Fruit fly (Drosophila melanogaster) whole organism, embryonic: ENCODE data around the gene CG17118.

Source experiments
- Abd-B ChIP-seq: fragments of 200-800 bp; sonication (Bioruptor generic); optimal IDR thresholded peaks from 2 replicates; lab custom pipeline; 2018; ENCODE audit warnings: missing biosample characterization, mild to moderate bottlenecking, missing genetic modification characterization, moderate library complexity
- BtbVII ChIP-seq: fragments of 200-800 bp; sonication (Bioruptor generic); optimal IDR thresholded peaks from 3 replicates; lab custom pipeline; 2017; ENCODE audit warnings: missing biosample characterization, mild to moderate bottlenecking, missing genetic modification characterization
- CG10209 ChIP-seq: fragments of 200-800 bp; sonication (Bioruptor generic); optimal IDR thresholded peaks from 3 replicates; lab custom pipeline; 2017; ENCODE audit warnings: missing biosample characterization, mild to moderate bottlenecking, missing genetic modification characterization, missing genetic modification reagents
- CG11085 ChIP-seq: fragments of 200-800 bp; sonication (Bioruptor generic); IDR thresholded peaks from 2 replicates; pipeline ENCODE4 v1.3.6; 2022; ENCODE audit warnings: missing biosample characterization, missing genetic modification characterization
- CG12155 ChIP-seq: fragments of 200-800 bp; sonication (Bioruptor generic); optimal IDR thresholded peaks from 3 replicates; lab custom pipeline; 2016; ENCODE audit warnings: missing biosample characterization, missing genetic modification characterization
- CG13123 ChIP-seq: fragments of 200-800 bp; sonication (Bioruptor generic); optimal IDR thresholded peaks from 2 replicates; lab custom pipeline; 2016; ENCODE audit warnings: missing biosample characterization, missing genetic modification characterization
- CG14710 ChIP-seq: fragments of 200-800 bp; sonication (Bioruptor generic); optimal IDR thresholded peaks from 3 replicates; lab custom pipeline; 2019; ENCODE audit warnings: missing biosample characterization, mild to moderate bottlenecking, missing genetic modification characterization, moderate library complexity
- CG31441 ChIP-seq: fragments of 200-800 bp; sonication (Bioruptor generic); IDR thresholded peaks from 2 replicates; pipeline ENCODE4 v1.3.6; 2022; ENCODE audit warnings: missing biosample characterization, missing genetic modification characterization
- CG33213 ChIP-seq: fragments of 200-800 bp; sonication (Bioruptor generic); optimal IDR thresholded peaks from 3 replicates; lab custom pipeline; 2016; ENCODE audit warnings: missing biosample characterization, missing genetic modification characterization
- CG34422 ChIP-seq: fragments of 200-800 bp; sonication (Bioruptor generic); IDR thresholded peaks from 3 replicates; pipeline ENCODE4 v1.3.6; 2022; ENCODE audit warnings: missing biosample characterization, missing genetic modification characterization
- CG3847 ChIP-seq: fragments of 200-800 bp; sonication (Bioruptor generic); IDR thresholded peaks from 2 replicates; pipeline ENCODE4 v1.3.6; 2022; ENCODE audit warnings: missing biosample characterization, missing genetic modification characterization
- CG3995 ChIP-seq: fragments of 200-800 bp; sonication (Bioruptor generic); optimal IDR thresholded peaks from 3 replicates; lab custom pipeline; 2016; ENCODE audit warnings: missing biosample characterization, missing genetic modification characterization
- CG4282 ChIP-seq: fragments of 200-800 bp; sonication (Bioruptor generic); optimal IDR thresholded peaks from 2 replicates; lab custom pipeline; 2016; ENCODE audit warnings: missing biosample characterization, missing genetic modification characterization
- CG7745 ChIP-seq: fragments of 200-800 bp; sonication (Bioruptor generic); optimal IDR thresholded peaks from 2 replicates; lab custom pipeline; 2018; ENCODE audit warnings: missing biosample characterization, mild to moderate bottlenecking, missing genetic modification characterization, moderate library complexity
- CG7963 ChIP-seq: fragments of 200-800 bp; sonication (Bioruptor generic); IDR thresholded peaks from 3 replicates; pipeline ENCODE4 v1.3.6; 2022; ENCODE audit warnings: missing biosample characterization, missing genetic modification characterization; ENCODE audit not compliant: partially characterized antibody
- CG8281 ChIP-seq: fragments of 200-800 bp; sonication (Bioruptor generic); optimal IDR thresholded peaks from 2 replicates; lab custom pipeline; 2018; ENCODE audit warnings: missing biosample characterization, mild to moderate bottlenecking, missing genetic modification characterization, moderate library complexity
- CG8478 ChIP-seq: fragments of >200 bp; optimal IDR thresholded peaks from 2 replicates; lab custom pipeline; 2018
- CG8924 ChIP-seq: fragments of 200-800 bp; optimal IDR thresholded peaks from 3 replicates; lab custom pipeline; 2019; ENCODE audit warnings: missing biosample characterization, mild to moderate bottlenecking, missing genetic modification characterization, moderate library complexity
- CG9876 ChIP-seq: fragments of 200-800 bp; sonication (Bioruptor generic); optimal IDR thresholded peaks from 2 replicates; lab custom pipeline; 2016; ENCODE audit warnings: missing biosample characterization, missing genetic modification characterization
- Elba2 ChIP-seq: fragments of 200-800 bp; sonication (Bioruptor generic); optimal IDR thresholded peaks from 3 replicates; lab custom pipeline; 2016; ENCODE audit warnings: missing biosample characterization, missing genetic modification characterization
- HHEX ChIP-seq: fragments of 200-800 bp; sonication (Bioruptor generic); optimal IDR thresholded peaks from 3 replicates; lab custom pipeline; 2017; ENCODE audit warnings: missing biosample characterization, mild to moderate bottlenecking, missing genetic modification characterization, missing genetic modification reagents
- HLH4C ChIP-seq: fragments of 200-800 bp; sonication (Bioruptor generic); IDR thresholded peaks from 3 replicates; pipeline ENCODE4 v1.3.6; 2022; ENCODE audit warnings: missing biosample characterization, missing genetic modification characterization; ENCODE audit not compliant: partially characterized antibody
- HLH54F ChIP-seq: fragments of 200-800 bp; sonication (Bioruptor generic); optimal IDR thresholded peaks from 3 replicates; lab custom pipeline; 2016; ENCODE audit warnings: missing biosample characterization, missing genetic modification characterization
- Hey ChIP-seq: fragments of 200-800 bp; sonication (Bioruptor generic); optimal IDR thresholded peaks from 3 replicates; lab custom pipeline; 2018; ENCODE audit warnings: missing biosample characterization, mild to moderate bottlenecking, missing genetic modification characterization
- HmgD ChIP-seq: fragments of 200-800 bp; sonication (Bioruptor generic); optimal IDR thresholded peaks from 3 replicates; lab custom pipeline; 2016; ENCODE audit warnings: missing biosample characterization, missing genetic modification characterization
- Hmr ChIP-seq: fragments of 200-800 bp; sonication (Bioruptor generic); optimal IDR thresholded peaks from 3 replicates; lab custom pipeline; 2017; ENCODE audit warnings: mild to moderate bottlenecking, missing biosample characterization, missing genetic modification reagents, missing genetic modification characterization
- Hr78 ChIP-seq, 2 experiments: fragments of 200-800 bp in 1 of 2; fragments of >200 bp in 1 of 2; sonication (Bioruptor generic) in 1 of 2; optimal IDR thresholded peaks; 2 replicates each; lab custom pipeline; 2017 to 2019; ENCODE audit warnings: missing biosample characterization in 2 of 2, missing genetic modification characterization in 2 of 2, mild to moderate bottlenecking in 1 of 2, moderate library complexity in 1 of 2
- MTF-1 ChIP-seq: fragments of 200-800 bp; sonication (Bioruptor generic); optimal IDR thresholded peaks from 2 replicates; lab custom pipeline; 2018; ENCODE audit warnings: missing biosample characterization, mild to moderate bottlenecking, missing genetic modification characterization, borderline replicate concordance
- Opbp ChIP-seq: fragments of 200-800 bp; sonication (Bioruptor generic); IDR thresholded peaks from 3 replicates; pipeline ENCODE4 v1.3.6; 2022; ENCODE audit warnings: missing biosample characterization, missing genetic modification characterization; ENCODE audit not compliant: partially characterized antibody
- Ssrp ChIP-seq: fragments of 200-800 bp; sonication (Bioruptor generic); optimal IDR thresholded peaks from 2 replicates; lab custom pipeline; 2018; ENCODE audit warnings: missing biosample characterization, mild to moderate bottlenecking, missing genetic modification characterization, moderate library complexity
- Taf1 ChIP-seq: fragments of 200-800 bp; sonication (Bioruptor generic); IDR thresholded peaks from 2 replicates; pipeline ENCODE4 v1.3.6; 2022; ENCODE audit warnings: missing biosample characterization, missing genetic modification characterization
- abd-A ChIP-seq: fragments of 200-800 bp; sonication (Bioruptor generic); optimal IDR thresholded peaks from 3 replicates; lab custom pipeline; 2019; ENCODE audit warnings: missing biosample characterization, mild to moderate bottlenecking, missing genetic modification characterization, moderate library complexity
- br ChIP-seq: fragments of >200 bp; optimal IDR thresholded peaks from 2 replicates; lab custom pipeline; 2017
- croc ChIP-seq: fragments of 200-800 bp; sonication (Bioruptor generic); conservative IDR thresholded peaks from 3 replicates; pipeline ENCODE4 v1.3.6; 2022; ENCODE audit warnings: missing biosample characterization, missing genetic modification characterization
- eve ChIP-seq, 2 experiments: fragments of >200 bp; optimal IDR thresholded peaks; 2 replicates each; lab custom pipeline; 2017; ENCODE audit warnings: missing biosample characterization in 2 of 2, missing genetic modification characterization in 2 of 2
- gfzf ChIP-seq: fragments of 200-800 bp; sonication (Bioruptor generic); optimal IDR thresholded peaks from 2 replicates; lab custom pipeline; 2016; ENCODE audit warnings: missing biosample characterization, mild to moderate bottlenecking, missing genetic modification characterization, moderate library complexity
- knrl ChIP-seq: fragments of 200-800 bp; sonication (Bioruptor generic); IDR thresholded peaks from 3 replicates; pipeline ENCODE4 v1.3.6; 2022; ENCODE audit warnings: missing biosample characterization, missing genetic modification characterization; ENCODE audit not compliant: partially characterized antibody
- lola ChIP-seq, 3 experiments: fragments of >200 bp in 2 of 3; fragments of 200-800 bp in 1 of 3; sonication (Bioruptor generic) in 1 of 3; optimal IDR thresholded peaks; 2 replicates each; lab custom pipeline; 2017 to 2019; ENCODE audit warnings: missing biosample characterization in 3 of 3, missing genetic modification characterization in 3 of 3, mild to moderate bottlenecking in 1 of 3, moderate library complexity in 1 of 3
- lov ChIP-seq, 2 experiments: fragments of 200-800 bp in 1 of 2; fragments of >200 bp in 1 of 2; sonication (Bioruptor generic) in 1 of 2; IDR thresholded peaks in 1 of 2; optimal IDR thresholded peaks in 1 of 2; 2 replicates in 1 of 2; 3 replicates in 1 of 2; pipeline versions ENCODE4 v1.3.6 to Lab custom; 2017 to 2022; ENCODE audit warnings: missing biosample characterization in 1 of 2, missing genetic modification characterization in 1 of 2
- onecut ChIP-seq: fragments of 200-800 bp; sonication (Bioruptor generic); IDR thresholded peaks from 2 replicates; pipeline ENCODE4 v1.3.6; 2022; ENCODE audit warnings: missing biosample characterization, missing genetic modification characterization
- pita ChIP-seq: fragments of 200-800 bp; sonication (Bioruptor generic); optimal IDR thresholded peaks from 2 replicates; lab custom pipeline; 2017; ENCODE audit warnings: missing biosample characterization, mild to moderate bottlenecking, missing genetic modification characterization
- prd ChIP-seq, 3 experiments: fragments of >200 bp in 2 of 3; fragments of 200-800 bp in 1 of 3; sonication (Bioruptor generic) in 1 of 3; optimal IDR thresholded peaks in 2 of 3; IDR thresholded peaks in 1 of 3; 2 replicates in 2 of 3; 3 replicates in 1 of 3; pipeline versions ENCODE4 v1.3.6 to Lab custom; 2017 to 2022; ENCODE audit warnings: missing biosample characterization in 1 of 3, missing genetic modification characterization in 1 of 3
- row ChIP-seq: fragments of 200-800 bp; sonication (Bioruptor generic); IDR thresholded peaks from 3 replicates; pipeline ENCODE4 v1.3.6; 2022; ENCODE audit warnings: missing biosample characterization, missing genetic modification characterization
- sd ChIP-seq: fragments of 200-800 bp; sonication (Bioruptor generic); optimal IDR thresholded peaks from 3 replicates; lab custom pipeline; 2018; ENCODE audit warnings: missing biosample characterization, mild to moderate bottlenecking, missing genetic modification characterization, moderate library complexity
- seq ChIP-seq: fragments of 200-800 bp; sonication (Bioruptor generic); IDR thresholded peaks from 2 replicates; pipeline ENCODE4 v1.3.6; 2022; ENCODE audit warnings: missing biosample characterization, missing genetic modification characterization
- sug ChIP-seq: fragments of 200-800 bp; optimal IDR thresholded peaks from 2 replicates; lab custom pipeline; 2019; ENCODE audit warnings: missing biosample characterization, mild to moderate bottlenecking, missing genetic modification characterization, moderate library complexity
- twi ChIP-seq: fragments of 200-800 bp; optimal IDR thresholded peaks from 2 replicates; lab custom pipeline; 2019; ENCODE audit warnings: missing biosample characterization, mild to moderate bottlenecking, missing genetic modification characterization, moderate library complexity
- yki ChIP-seq: fragments of >200 bp; optimal IDR thresholded peaks from 3 replicates; lab custom pipeline; 2018
- z ChIP-seq: fragments of 200-800 bp; sonication (Bioruptor generic); IDR thresholded peaks from 3 replicates; pipeline ENCODE4 v1.3.6; 2022; ENCODE audit warnings: missing biosample characterization, missing genetic modification characterization

The CG17118 gene

DNA sequence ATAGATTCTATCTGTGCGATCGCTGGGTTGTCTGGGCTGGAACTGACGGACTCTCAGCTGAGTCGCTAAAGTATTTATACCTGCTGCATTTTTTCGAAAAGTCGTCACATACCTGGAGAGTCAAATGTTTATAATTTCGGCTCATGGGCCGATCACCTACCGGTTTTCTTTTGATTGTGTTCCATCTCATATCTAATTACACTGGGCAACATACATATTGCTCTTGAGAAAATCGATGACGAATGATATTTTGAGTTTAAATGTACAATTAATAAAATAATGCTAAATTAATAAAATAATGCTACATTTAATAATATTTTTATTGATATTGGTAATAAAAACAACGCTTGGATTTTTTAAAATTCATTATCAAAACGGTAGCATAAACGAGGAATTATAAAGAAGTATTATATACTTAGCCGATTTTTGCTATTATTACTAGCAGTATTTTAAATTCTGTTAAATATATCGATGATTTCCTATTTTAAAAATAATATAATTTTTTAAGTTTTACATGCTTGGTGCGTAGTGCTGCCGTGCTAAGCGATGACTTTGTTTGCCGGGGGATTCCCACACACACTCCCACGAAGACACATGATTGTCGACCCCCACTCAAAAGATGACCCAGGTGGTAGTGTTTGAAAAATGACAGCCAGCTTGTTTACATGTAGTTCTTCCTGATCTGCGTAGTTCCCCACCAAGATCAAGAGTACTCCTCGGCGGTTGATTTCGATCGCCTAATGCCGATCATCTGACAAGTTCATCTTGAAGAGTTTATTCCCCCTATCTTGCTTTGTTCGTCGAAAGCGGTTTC, 40.6 kb upstream of the CG17118 start, which contains the start of gene CG7294 (continued):
- TF ChIP-seq CG7963 (GFP tag; lab: Robert Waterston, UW) (no peak), Ssrp (tag; lab: Kevin White, UChicago) (peak; percentile 5), seq (no peak), HLH4C (no peak), Elba2 (no peak), yki (lab: Kevin White, UChicago) (no peak), twi (tag; lab: Kevin White, UChicago) (no peak), gfzf (GFP tag; lab: Kevin White, UChicago) (no peak), eve (GFP tag; optimal IDR thresholded peaks at IDR 0.05; lab: Kevin White, UChicago) (no peak), Abd-B (GFP tag; lab: Kevin White, UChicago) (no peak), Taf1 (GFP tag; lab: Robert Waterston, UW) (no peak), CG8478 (no peak), lov (optimal IDR thresholded peaks at IDR 0.05; lab: Kevin White, UChicago) (no peak), lov (GFP tag; IDR thresholded peaks at IDR 0.05; lab: Robert Waterston, UW) (no peak), CG14710 (tag; lab: Kevin White, UChicago) (peak; percentile 20), Hey (tag; lab: Kevin White, UChicago) (no peak), onecut (GFP tag; lab: Robert Waterston, UW) (no peak), br (lab: Kevin White, UChicago) (no peak), CG13123 (no peak), CG12155 (GFP tag; lab: Kevin White, UChicago) (no peak), pita (GFP tag; lab: Kevin White, UChicago) (no peak), MTF-1 (no peak), HLH54F (no peak), z (GFP tag; lab: Robert Waterston, UW) (no peak), CG11085 (GFP tag; lab: Robert Waterston, UW) (no peak), abd-A (peak; percentile 8), prd (optimal IDR thresholded peaks at IDR 0.05; lab: Kevin White, UChicago) (no peak), prd (GFP tag; IDR thresholded peaks at IDR 0.05; lab: Robert Waterston, UW) (no peak), BtbVII (GFP tag; lab: Kevin White, UChicago) (no peak), knrl (GFP tag; lab: Robert Waterston, UW) (no peak), sd (tag; lab: Kevin White, UChicago) (peak; percentile 84), Hmr (no peak), CG3995 (GFP tag; lab: Kevin White, UChicago) (no peak), CG8281 (no peak), CG3847 (GFP tag; lab: Robert Waterston, UW) (no peak), CG10209 (peak; percentile 5), croc (GFP tag; lab: Robert Waterston, UW) (no peak), CG7745 (tag; lab: Kevin White, UChicago) (no peak), row (GFP tag; lab: Robert Waterston, UW) (peak; percentile 21; the same call in 1 of the 3 replicates), CG9876 (no peak), HHEX (GFP tag; lab: Kevin White, UChicago) (no peak), lola (GFP tag; optimal IDR thresholded peaks at IDR 0.05; lab: Kevin White, UChicago) (peak in 1 of 3 experiments; percentile 60), Hr78 (GFP tag; optimal IDR thresholded peaks at IDR 0.05; lab: Kevin White, UChicago) (no peak), HmgD (GFP tag; lab: Kevin White, UChicago) (no peak), CG33213 (GFP tag; lab: Kevin White, UChicago) (no peak), CG34422 (no peak), CG31441 (GFP tag; lab: Robert Waterston, UW) (peak; percentile 63), Opbp (GFP tag; lab: Robert Waterston, UW) (no peak), CG4282 (GFP tag; lab: Kevin White, UChicago) (no peak), sug (no peak), CG8924 (peak; percentile 25)
